Fruit fly (Drosophila melanogaster): Measurements from ENCODE around the gene ATP8B.

The ATP8B gene

DNA sequence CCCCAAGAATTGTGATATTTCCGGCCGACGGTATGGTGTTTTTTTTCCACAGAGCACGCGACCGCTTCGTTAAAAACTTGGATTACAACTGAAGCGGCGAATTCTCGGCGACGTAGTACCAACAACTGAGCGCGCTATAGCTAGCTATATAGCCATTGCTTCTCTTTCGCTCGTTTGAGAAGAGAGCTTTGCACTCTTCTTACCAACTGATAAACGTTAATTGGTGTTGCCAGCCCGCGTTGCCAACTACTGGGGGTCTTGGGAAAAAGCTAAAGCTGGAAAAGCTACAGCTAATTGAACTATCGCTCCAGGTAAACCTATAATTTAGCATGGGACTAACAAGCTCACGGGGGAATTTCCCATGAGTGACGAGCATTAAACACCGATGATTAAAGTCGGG lies at the start of gene ATP8B:
ATP8B (minus strand) TSS at position 64 of the 400 bp plus-strand sequence.
- no peak for TF ChIP-seq CG11617 (GFP tag; optimal IDR thresholded peaks at IDR 0.05)
- TF ChIP-seq CG12768 (GFP tag; optimal IDR thresholded peaks at IDR 0.05): peak; percentile 15
- no peak for TF ChIP-seq CG7101 (tag; optimal IDR thresholded peaks at IDR 0.05)
- TF ChIP-seq toe (GFP tag; optimal IDR thresholded peaks at IDR 0.05): peak; percentile 18
- peak; percentile 45 for TF ChIP-seq bab1 (GFP tag; optimal IDR thresholded peaks at IDR 0.05)
- TF ChIP-seq Clk (GFP tag; optimal IDR thresholded peaks at IDR 0.05): no peak

DNA sequence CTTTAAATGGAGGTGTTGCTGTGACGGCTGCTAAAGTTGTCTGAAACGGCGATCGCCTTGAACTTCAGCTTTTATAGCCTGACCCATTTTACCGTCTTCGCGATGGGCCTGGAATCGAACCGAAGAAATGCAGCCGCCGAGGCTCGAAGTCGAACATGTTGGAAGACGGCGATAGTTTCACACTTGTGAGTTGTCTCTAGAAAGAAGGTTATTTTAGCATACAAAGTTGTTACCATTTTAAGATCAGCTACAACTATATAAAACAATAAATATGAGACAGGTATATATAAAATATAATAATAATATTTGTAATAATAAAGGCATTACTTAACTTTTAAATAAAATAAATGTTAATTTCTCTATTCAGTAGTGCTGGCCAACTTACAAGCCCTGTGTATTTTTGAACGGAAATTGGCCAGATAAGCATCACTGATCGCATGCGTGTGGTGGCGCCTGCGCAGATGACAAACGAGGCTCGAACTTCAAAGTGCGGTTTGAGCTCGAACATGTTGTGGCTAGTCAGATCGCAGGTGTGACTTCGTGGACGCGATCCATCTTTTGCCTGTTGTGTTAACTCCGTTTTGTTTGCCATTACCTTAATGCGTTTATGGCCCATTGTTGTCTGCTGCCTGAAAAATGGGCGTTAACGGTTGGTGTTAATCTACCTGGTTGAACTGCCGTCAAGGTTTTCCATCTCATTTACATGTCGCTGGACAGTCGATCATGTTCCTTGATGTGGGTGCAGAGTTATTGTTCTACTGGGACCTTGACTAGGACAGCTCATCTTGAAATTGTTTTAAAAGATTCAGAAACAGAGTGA lies 37.9 kb upstream of the ATP8B start, which contains the start of gene CG4702:
CG4702 (minus strand) TSS at position 51 of the 820 bp plus-strand sequence.
- TF ChIP-seq Clk (GFP tag; optimal IDR thresholded peaks at IDR 0.05): no peak
- no peak for TF ChIP-seq CG7101 (tag; optimal IDR thresholded peaks at IDR 0.05)

DNA sequence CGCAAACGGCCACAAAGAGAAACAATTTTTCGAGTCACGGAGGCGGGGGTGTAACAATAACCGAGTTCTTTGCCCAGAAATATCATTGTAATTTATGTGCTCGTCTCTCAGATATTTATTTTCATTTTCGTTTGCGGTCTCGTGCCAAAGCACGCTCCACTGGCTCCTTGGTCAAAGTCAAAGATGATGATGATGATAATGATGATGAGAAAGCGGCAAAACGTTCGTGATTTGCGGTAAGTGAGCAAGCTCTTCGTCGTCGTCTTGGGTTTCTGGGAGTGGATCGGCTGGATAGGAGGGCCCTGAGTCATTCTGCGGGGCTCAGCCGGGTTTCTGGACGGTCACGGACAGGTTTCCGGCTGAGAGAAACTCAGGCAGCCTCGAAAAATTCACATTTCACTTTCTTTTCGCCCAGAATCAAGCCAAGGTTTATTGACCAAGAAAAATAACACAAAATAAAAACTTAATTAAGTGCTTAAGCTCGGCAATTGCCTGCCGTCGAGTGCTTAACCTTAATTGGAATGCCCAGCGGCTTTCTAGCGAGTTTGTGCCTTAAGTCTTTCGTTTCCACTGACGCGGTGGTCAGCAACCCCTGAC lies 35.1 kb upstream of the ATP8B start:
- TF ChIP-seq CG7045 (GFP tag; optimal IDR thresholded peaks at IDR 0.05) (no peak), bab1 (GFP tag; optimal IDR thresholded peaks at IDR 0.05) (no peak), toe (GFP tag; optimal IDR thresholded peaks at IDR 0.05) (no peak), CG5204 (GFP tag; optimal IDR thresholded peaks at IDR 0.05) (no peak), CG33017 (tag; optimal IDR thresholded peaks at IDR 0.05) (no peak), CG1620 (GFP tag; optimal IDR thresholded peaks at IDR 0.05) (no peak), CG12768 (GFP tag; optimal IDR thresholded peaks at IDR 0.05) (no peak), tj (GFP tag; optimal IDR thresholded peaks at IDR 0.05) (no peak), cic (GFP tag; optimal IDR thresholded peaks at IDR 0.05) (no peak), cnc (optimal IDR thresholded peaks at IDR 0.05) (no peak), Clk (GFP tag; optimal IDR thresholded peaks at IDR 0.05) (no peak), Hr96 (GFP tag; optimal IDR thresholded peaks at IDR 0.05) (no peak), ovo (GFP tag; optimal IDR thresholded peaks at IDR 0.05) (no peak), CG14711 (tag; optimal IDR thresholded peaks at IDR 0.05) (no peak)

DNA sequence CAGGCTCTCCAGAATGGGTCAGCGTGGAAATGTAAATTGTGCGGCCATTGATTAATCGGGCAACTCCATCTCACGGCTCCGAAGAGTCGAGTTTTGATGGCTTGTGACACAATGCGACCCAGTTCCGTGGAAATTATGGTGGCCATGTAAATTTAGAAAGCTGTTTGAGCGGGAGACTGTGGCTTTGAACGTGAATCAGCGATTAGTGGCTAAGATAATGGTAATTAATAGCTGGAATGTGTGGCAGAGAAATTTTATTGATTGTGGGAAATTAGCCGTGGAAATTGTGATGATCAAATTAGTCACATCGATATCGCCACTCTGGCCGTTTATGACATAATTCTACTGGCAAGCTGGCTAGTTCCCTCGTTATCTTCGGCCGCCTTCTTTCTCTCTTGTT lies 34.4 kb upstream of the ATP8B start:
- TF ChIP-seq cnc (optimal IDR thresholded peaks at IDR 0.05): no peak
- no peak for TF ChIP-seq CG12768 (GFP tag; optimal IDR thresholded peaks at IDR 0.05)
- no peak for TF ChIP-seq tj (GFP tag; optimal IDR thresholded peaks at IDR 0.05)

DNA sequence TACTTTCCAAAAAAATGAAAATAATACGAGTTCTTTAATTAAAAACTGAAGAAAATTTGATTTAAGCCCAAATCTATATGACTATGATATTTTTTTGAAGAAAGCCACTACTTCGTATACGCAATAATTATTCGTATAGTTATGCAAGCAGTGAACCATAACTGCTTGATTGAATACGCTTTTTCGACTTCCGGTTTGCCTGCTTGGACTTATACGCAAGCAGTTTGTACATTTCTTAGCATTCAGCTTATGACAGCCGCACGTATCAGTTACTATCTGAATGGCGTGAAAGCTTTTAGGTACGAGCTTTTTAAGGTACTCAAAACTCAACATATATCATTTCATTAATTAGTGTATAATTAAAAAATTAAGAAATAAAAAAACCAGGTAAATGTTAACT lies 30.7 kb upstream of the ATP8B start:
- TF ChIP-seq toe (GFP tag; optimal IDR thresholded peaks at IDR 0.05) (peak; percentile 71), CG1620 (GFP tag; optimal IDR thresholded peaks at IDR 0.05) (peak; percentile 49), CG7045 (GFP tag; optimal IDR thresholded peaks at IDR 0.05) (peak; percentile 77), CG33017 (tag; optimal IDR thresholded peaks at IDR 0.05) (no peak), bab1 (GFP tag; optimal IDR thresholded peaks at IDR 0.05) (no peak), cic (GFP tag; optimal IDR thresholded peaks at IDR 0.05) (no peak), pad (GFP tag; optimal IDR thresholded peaks at IDR 0.05) (peak; percentile 37), CG7101 (tag; optimal IDR thresholded peaks at IDR 0.05) (peak; percentile 51), tj (GFP tag; optimal IDR thresholded peaks at IDR 0.05) (peak; percentile 9), Crg-1 (GFP tag; optimal IDR thresholded peaks at IDR 0.05) (peak; percentile 24), Hr96 (GFP tag; optimal IDR thresholded peaks at IDR 0.05) (peak; percentile 65), CG11617 (GFP tag; optimal IDR thresholded peaks at IDR 0.05) (peak; percentile 12), CG5204 (GFP tag; optimal IDR thresholded peaks at IDR 0.05) (peak; percentile 57), Mnt (GFP tag; optimal IDR thresholded peaks at IDR 0.05) (peak; percentile 22), ovo (GFP tag; optimal IDR thresholded peaks at IDR 0.05) (peak; percentile 40), cnc (optimal IDR thresholded peaks at IDR 0.05) (no peak), Clk (GFP tag; optimal IDR thresholded peaks at IDR 0.05) (peak; percentile 3)

DNA sequence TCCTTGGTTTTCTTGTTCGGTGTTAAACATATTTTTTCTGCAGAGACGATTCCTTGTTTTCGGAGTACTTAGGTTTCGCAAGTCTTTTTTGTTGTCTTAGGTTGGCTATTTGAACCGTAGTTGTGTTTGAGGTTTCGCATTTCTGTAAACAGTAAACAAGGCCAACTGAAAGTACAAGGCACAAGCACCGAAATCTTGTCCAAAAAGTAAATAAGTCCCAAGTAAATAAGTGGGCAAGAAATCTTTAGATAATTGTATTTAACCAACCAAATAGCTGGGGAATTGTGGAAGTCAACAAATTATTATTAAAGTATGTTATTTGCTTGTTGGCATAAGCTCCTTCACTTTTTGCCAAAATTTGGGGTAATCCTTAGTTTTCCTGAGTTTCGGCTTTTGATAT lies 23.3 kb upstream of the ATP8B start:
- TF ChIP-seq toe (GFP tag; optimal IDR thresholded peaks at IDR 0.05): no peak
- no peak for TF ChIP-seq CG14711 (tag; optimal IDR thresholded peaks at IDR 0.05)
- no peak for TF ChIP-seq kay (GFP tag; ENCODE audit: borderline replicate concordance)
- no peak for TF ChIP-seq CG33017 (tag; optimal IDR thresholded peaks at IDR 0.05)
- no peak for TF ChIP-seq pad (GFP tag; optimal IDR thresholded peaks at IDR 0.05)

DNA sequence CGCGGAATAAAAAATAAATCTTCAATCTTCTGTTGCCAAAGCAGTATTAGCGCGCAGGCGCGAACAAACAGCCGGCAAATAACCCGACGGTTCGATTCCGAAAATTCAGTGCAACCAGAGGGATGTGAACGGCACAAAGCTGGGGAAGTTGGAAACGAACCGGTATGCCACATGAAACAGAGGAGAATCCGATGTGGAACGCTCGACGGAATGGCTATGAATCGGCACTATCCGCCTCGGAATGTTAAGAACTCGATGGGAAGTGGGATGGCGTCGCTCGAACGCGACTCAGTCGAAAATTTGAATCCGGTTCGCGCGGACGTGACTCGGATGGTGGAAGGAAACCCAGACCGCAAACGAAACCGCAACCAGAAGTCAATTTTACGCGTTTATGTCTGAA lies 4.2 kb upstream of the ATP8B start, which contains the start of gene dpr17:
dpr17 (plus strand) TSS at position 289 of the 400 bp plus-strand sequence.
- TF ChIP-seq Clk (GFP tag; optimal IDR thresholded peaks at IDR 0.05) (no peak), CG1620 (GFP tag; optimal IDR thresholded peaks at IDR 0.05) (no peak), pad (GFP tag; optimal IDR thresholded peaks at IDR 0.05) (peak; percentile 94)

Measured in whole organism, adult.